Worm (Caenorhabditis elegans) whole organism, young adult: Measurements from ENCODE around the gene T23B5.6.

ENCODE experiments used
- F55B11.4 ChIP-seq: sonication (generic microtip); optimal IDR thresholded peaks from 2 replicates; lab custom pipeline; 2016; ENCODE audit warnings: missing compliant biosample characterization, missing genetic modification characterization, borderline replicate concordance; ENCODE audit not compliant: insufficient read depth
- ama-1 ChIP-seq, 3 experiments: fragments of 150-350 bp in 1 of 3; sonication (generic microtip) in 2 of 3; optimal IDR thresholded peaks; 2 replicates each; lab custom pipeline; 2014 to 2018; ENCODE audit warnings: missing biosample characterization in 2 of 3, missing genetic modification characterization in 2 of 3, missing genetic modification reagents in 2 of 3
- ceh-58 ChIP-seq: fragments of 200-800 bp; sonication (Bioruptor generic); IDR thresholded peaks from 2 replicates; pipeline ENCODE4 v1.3.6; 2022; ENCODE audit warnings: missing genetic modification characterization, missing compliant biosample characterization
- dox-1 ChIP-seq: fragments of 200-800 bp; sonication (Bioruptor generic); IDR thresholded peaks from 2 replicates; pipeline ENCODE4 v1.3.6; 2022; ENCODE audit warnings: missing genetic modification reagents, missing genetic modification characterization, missing compliant biosample characterization
- ekl-4 ChIP-seq: fragments of 200-800 bp; sonication (Bioruptor generic); IDR thresholded peaks from 2 replicates; pipeline ENCODE4 v1.3.6; 2022; ENCODE audit warnings: missing genetic modification reagents, missing genetic modification characterization, missing compliant biosample characterization
- mel-28 ChIP-seq: sonication (generic microtip); optimal IDR thresholded peaks from 2 replicates; lab custom pipeline; 2016; ENCODE audit warnings: borderline replicate concordance, mild to moderate bottlenecking, missing genetic modification characterization, missing compliant biosample characterization
- repo-1 ChIP-seq: sonication (generic microtip); optimal IDR thresholded peaks from 2 replicates; lab custom pipeline; 2017; ENCODE audit warnings: mild to moderate bottlenecking, missing genetic modification characterization, missing compliant biosample characterization
- snpc-1.1 ChIP-seq: sonication (generic microtip); optimal IDR thresholded peaks from 2 replicates; lab custom pipeline; 2017; ENCODE audit warnings: missing genetic modification characterization, mild to moderate bottlenecking, missing compliant biosample characterization, antibody characterized with exemption, moderate library complexity, missing genotype, missing genetic modification reagents; ENCODE audit not compliant: insufficient read depth
- snpc-3.4 ChIP-seq: sonication (generic microtip); optimal IDR thresholded peaks from 2 replicates; lab custom pipeline; 2017; ENCODE audit warnings: missing genetic modification characterization, mild to moderate bottlenecking, missing compliant biosample characterization, antibody characterized with exemption, moderate library complexity, missing genotype, missing genetic modification reagents
- unc-62 ChIP-seq: fragments of 150-350 bp; optimal IDR thresholded peaks from 2 replicates; lab custom pipeline; 2014; ENCODE audit warnings: missing biosample characterization, missing genetic modification reagents, missing genetic modification characterization

ce11 chrIV:12688370-12688769 is 11.3 kb upstream of the T23B5.6 start, which contains the start of gene T23B5.3:
- TF ChIP-seq unc-62 (GFP tag; lab: Kevin White, UChicago) (no peak), ceh-58 (GFP tag; lab: Robert Waterston, UW) (no peak), snpc-1.1 (no peak), repo-1 (tag; lab: Kevin White, UChicago) (no peak), ama-1 (optimal IDR thresholded peaks at IDR 0.05; lab: Kevin White, UChicago) (no peak), ama-1 (GFP tag; optimal IDR thresholded peaks at IDR 0.05; lab: Kevin White, UChicago) (no peak), mel-28 (tag; lab: Kevin White, UChicago) (no peak), ekl-4 (GFP tag; lab: Robert Waterston, UW) (no peak), F55B11.4 (tag; lab: Kevin White, UChicago) (no peak), snpc-3.4 (tag; lab: Kevin White, UChicago) (no peak), dox-1 (GFP tag; lab: Robert Waterston, UW) (no peak)
